Worm (Caenorhabditis elegans) whole organism, L4 larva: ENCODE measurements around the gene shc-3.

Source experiments
- D1046.2 ChIP-seq: fragments of 200-800 bp; sonication (Bioruptor generic); IDR thresholded peaks from 2 replicates; pipeline ENCODE4 v1.3.6; 2022; ENCODE audit warnings: missing genetic modification characterization, missing compliant biosample characterization
- F10B5.3 ChIP-seq: sonication (generic microtip); optimal IDR thresholded peaks from 2 replicates; lab custom pipeline; 2016; ENCODE audit warnings: mild to moderate bottlenecking, missing genetic modification characterization, missing compliant biosample characterization
- F44E2.7 ChIP-seq: fragments of 200-800 bp; sonication (Bioruptor generic); IDR thresholded peaks from 2 replicates; pipeline ENCODE4 v2.1.2; 2022; ENCODE audit warnings: missing genetic modification characterization, missing compliant biosample characterization
- Y105C5A.15 ChIP-seq: fragments of 200-800 bp; sonication (Bioruptor generic); IDR thresholded peaks from 2 replicates; pipeline ENCODE4 v1.3.6; 2022; ENCODE audit warnings: missing genetic modification characterization, missing compliant biosample characterization
- Y5F2A.4 ChIP-seq: fragments of 200-800 bp; sonication (Bioruptor generic); optimal IDR thresholded peaks from 2 replicates; lab custom pipeline; 2018; ENCODE audit warnings: mild to moderate bottlenecking, missing genetic modification characterization, missing compliant biosample characterization
- ZK546.5 ChIP-seq, 2 experiments: sonication (generic microtip); optimal IDR thresholded peaks; 2 replicates each; lab custom pipeline; 2017; ENCODE audit warnings: missing biosample characterization in 2 of 2, missing genetic modification characterization in 2 of 2
- ama-1 ChIP-seq: fragments of 150-350 bp; optimal IDR thresholded peaks from 2 replicates; lab custom pipeline; 2014; ENCODE audit warnings: inconsistent platforms, mixed read lengths
- ceh-20 ChIP-seq: fragments of 200-800 bp; sonication (Bioruptor generic); IDR thresholded peaks from 2 replicates; pipeline ENCODE4 v1.3.6; 2022; ENCODE audit warnings: missing genetic modification reagents, missing genetic modification characterization, missing compliant biosample characterization
- ceh-62 ChIP-seq: sonication (generic microtip); optimal IDR thresholded peaks from 2 replicates; lab custom pipeline; 2017; ENCODE audit warnings: missing biosample characterization, missing genetic modification characterization
- ces-1 ChIP-seq: fragments of 150-350 bp; sonication (generic microtip); optimal IDR thresholded peaks from 4 replicates; lab custom pipeline; 2014; ENCODE audit warnings: missing biosample characterization, missing genetic modification reagents, missing genetic modification characterization
- ctbp-1 ChIP-seq: fragments of 200-800 bp; sonication (Bioruptor generic); IDR thresholded peaks from 2 replicates; pipeline ENCODE4 v1.3.6; 2022; ENCODE audit warnings: missing genetic modification reagents, missing genetic modification characterization, missing compliant biosample characterization
- daf-12 ChIP-seq: fragments of 150-350 bp; optimal IDR thresholded peaks from 2 replicates; lab custom pipeline; 2014; ENCODE audit warnings: missing biosample characterization, missing genetic modification reagents, missing genetic modification characterization
- daf-16 ChIP-seq, 3 experiments: sonication (generic microtip); optimal IDR thresholded peaks; 2 replicates each; lab custom pipeline; 2016 to 2017; ENCODE audit warnings: missing genetic modification characterization in 3 of 3, missing genetic modification reagents in 3 of 3, mild to moderate bottlenecking in 2 of 3, missing compliant biosample characterization in 2 of 3, missing biosample characterization in 1 of 3, moderate library complexity in 1 of 3
- daf-19 ChIP-seq: fragments of 200-800 bp; sonication (Bioruptor generic); conservative IDR thresholded peaks from 2 replicates; pipeline ENCODE4 v1.3.6; 2022; ENCODE audit warnings: missing genetic modification characterization, missing compliant biosample characterization
- daf-8 ChIP-seq: fragments of 200-800 bp; sonication (Bioruptor generic); IDR thresholded peaks from 2 replicates; pipeline ENCODE4 v1.3.6; 2022; ENCODE audit warnings: missing genetic modification characterization, missing compliant biosample characterization
- dmd-6 ChIP-seq: fragments of 200-800 bp; sonication (Bioruptor generic); IDR thresholded peaks from 2 replicates; pipeline ENCODE4 v1.3.6; 2022; ENCODE audit warnings: missing genetic modification reagents, missing genetic modification characterization, missing compliant biosample characterization
- dmd-9 ChIP-seq: fragments of 200-800 bp; sonication (Bioruptor generic); IDR thresholded peaks from 2 replicates; pipeline ENCODE4 v1.3.6; 2022; ENCODE audit warnings: missing genetic modification reagents, missing genetic modification characterization, missing compliant biosample characterization
- dpl-1 ChIP-seq: fragments of 150-350 bp; optimal IDR thresholded peaks from 2 replicates; lab custom pipeline; 2014; ENCODE audit warnings: missing biosample characterization, missing genetic modification reagents, missing genetic modification characterization
- dve-1 ChIP-seq: sonication (generic microtip); optimal IDR thresholded peaks from 2 replicates; lab custom pipeline; 2017; ENCODE audit warnings: antibody characterized with exemption, mild to moderate bottlenecking, missing genetic modification characterization, missing compliant biosample characterization; ENCODE audit not compliant: insufficient read depth
- egl-27 ChIP-seq: sonication (generic microtip); optimal IDR thresholded peaks from 3 replicates; lab custom pipeline; 2017; ENCODE audit warnings: missing biosample characterization, missing genetic modification reagents, missing genetic modification characterization
- egl-43 ChIP-seq: fragments of 200-800 bp; sonication (Bioruptor generic); IDR thresholded peaks from 2 replicates; pipeline ENCODE4 v1.3.6; 2022; ENCODE audit warnings: missing genetic modification reagents, missing genetic modification characterization, missing compliant biosample characterization
- hlh-11 ChIP-seq: fragments of 200-800 bp; sonication (Bioruptor generic); optimal IDR thresholded peaks from 2 replicates; lab custom pipeline; 2018; ENCODE audit warnings: mild to moderate bottlenecking, missing genetic modification characterization, missing compliant biosample characterization
- hlh-30 ChIP-seq: sonication (generic microtip); optimal IDR thresholded peaks from 2 replicates; lab custom pipeline; 2017; ENCODE audit warnings: antibody characterized with exemption, mild to moderate bottlenecking, missing genetic modification characterization, missing compliant biosample characterization; ENCODE audit not compliant: insufficient read depth
- lin-13 ChIP-seq: fragments of 150-350 bp; optimal IDR thresholded peaks from 2 replicates; lab custom pipeline; 2014; ENCODE audit warnings: missing biosample characterization, missing genetic modification reagents, missing genetic modification characterization
- lin-38 ChIP-seq: fragments of 200-800 bp; sonication (Bioruptor generic); IDR thresholded peaks from 2 replicates; pipeline ENCODE4 v1.3.6; 2022; ENCODE audit warnings: missing genetic modification reagents, missing genetic modification characterization, missing compliant biosample characterization
- lsy-2 ChIP-seq, 2 experiments: fragments of 150-350 bp in 1 of 2; sonication (generic microtip) in 1 of 2; optimal IDR thresholded peaks; 2 replicates each; lab custom pipeline; 2014 to 2017; ENCODE audit warnings: missing biosample characterization in 2 of 2, missing genetic modification characterization in 2 of 2
- madf-5 ChIP-seq, 2 experiments: fragments of 200-800 bp; sonication (Bioruptor generic); IDR thresholded peaks; 2 replicates each; pipeline ENCODE4 v1.3.6; 2022; ENCODE audit warnings: missing compliant biosample characterization in 2 of 2, missing genetic modification characterization in 2 of 2
- mdl-1 ChIP-seq, 2 experiments: fragments of 150-350 bp in 1 of 2; sonication (generic microtip) in 1 of 2; optimal IDR thresholded peaks; 2 replicates each; lab custom pipeline; 2014 to 2017; ENCODE audit warnings: missing biosample characterization in 2 of 2, missing genetic modification characterization in 2 of 2
- mep-1 ChIP-seq: fragments of 150-350 bp; sonication (generic microtip); optimal IDR thresholded peaks from 3 replicates; lab custom pipeline; 2014; ENCODE audit warnings: missing biosample characterization, missing genetic modification characterization
- mes-2 ChIP-seq: sonication (generic microtip); optimal IDR thresholded peaks from 2 replicates; lab custom pipeline; 2016; ENCODE audit warnings: missing genotype, mild to moderate bottlenecking, missing genetic modification characterization, missing compliant biosample characterization; ENCODE audit not compliant: poor library complexity, severe bottlenecking
- mxl-3 ChIP-seq: fragments of 200-800 bp; sonication (Bioruptor generic); optimal IDR thresholded peaks from 2 replicates; lab custom pipeline; 2018; ENCODE audit warnings: mild to moderate bottlenecking, missing genetic modification characterization, missing compliant biosample characterization
- nhr-10 ChIP-seq: fragments of 150-350 bp; optimal IDR thresholded peaks from 2 replicates; lab custom pipeline; 2014; ENCODE audit warnings: missing biosample characterization, missing genetic modification characterization
- nhr-102 ChIP-seq: sonication (generic microtip); optimal IDR thresholded peaks from 2 replicates; lab custom pipeline; 2016; ENCODE audit warnings: mild to moderate bottlenecking, missing genetic modification characterization, moderate library complexity, missing compliant biosample characterization
- nhr-25 ChIP-seq: sonication (generic microtip); optimal IDR thresholded peaks from 2 replicates; lab custom pipeline; 2017; ENCODE audit warnings: missing genetic modification characterization, mild to moderate bottlenecking, missing compliant biosample characterization, antibody characterized with exemption, moderate library complexity, borderline replicate concordance; ENCODE audit not compliant: insufficient read depth
- nhr-42 ChIP-seq: fragments of 200-800 bp; sonication (Bioruptor generic); IDR thresholded peaks from 2 replicates; pipeline ENCODE4 v1.3.6; 2022; ENCODE audit warnings: missing genetic modification characterization, missing compliant biosample characterization
- nhr-48 ChIP-seq: sonication (generic microtip); optimal IDR thresholded peaks from 2 replicates; lab custom pipeline; 2016; ENCODE audit warnings: mild to moderate bottlenecking, missing genetic modification characterization, missing compliant biosample characterization
- nhr-77 ChIP-seq: fragments of 150-350 bp; optimal IDR thresholded peaks from 2 replicates; lab custom pipeline; 2014; ENCODE audit warnings: missing biosample characterization, missing genetic modification characterization
- pha-4 ChIP-seq, 2 experiments: fragments of 150-350 bp in 1 of 2; fragments of 200-800 bp in 1 of 2; sonication (Bioruptor generic) in 1 of 2; IDR thresholded peaks in 1 of 2; optimal IDR thresholded peaks in 1 of 2; 2 replicates each; pipeline versions ENCODE4 v1.3.6 to Lab custom; 2014 to 2022; ENCODE audit warnings: missing genetic modification characterization in 2 of 2, missing genetic modification reagents in 2 of 2, missing biosample characterization in 1 of 2, missing compliant biosample characterization in 1 of 2
- rbr-2 ChIP-seq: sonication (generic microtip); optimal IDR thresholded peaks from 2 replicates; lab custom pipeline; 2016; ENCODE audit warnings: missing genotype, missing genetic modification characterization, missing compliant biosample characterization
- saeg-2 ChIP-seq: fragments of 200-800 bp; sonication (Bioruptor generic); IDR thresholded peaks from 2 replicates; pipeline ENCODE4 v1.3.6; 2022; ENCODE audit warnings: missing genetic modification reagents, missing genetic modification characterization, missing compliant biosample characterization
- skn-1 ChIP-seq: fragments of 150-350 bp; optimal IDR thresholded peaks from 2 replicates; lab custom pipeline; 2014; ENCODE audit warnings: missing biosample characterization, missing genetic modification characterization
- spr-1 ChIP-seq: sonication (generic microtip); optimal IDR thresholded peaks from 2 replicates; lab custom pipeline; 2016; ENCODE audit warnings: mild to moderate bottlenecking, missing genetic modification characterization, missing compliant biosample characterization
- spr-3 ChIP-seq: fragments of 200-800 bp; sonication (Bioruptor generic); optimal IDR thresholded peaks from 2 replicates; lab custom pipeline; 2018; ENCODE audit warnings: mild to moderate bottlenecking, missing genetic modification characterization, missing compliant biosample characterization
- tag-97 ChIP-seq: fragments of 200-800 bp; sonication (Bioruptor generic); IDR thresholded peaks from 2 replicates; pipeline ENCODE4 v1.3.6; 2022; ENCODE audit warnings: missing genetic modification characterization, missing compliant biosample characterization
- tra-1 ChIP-seq: fragments of 200-800 bp; sonication (Bioruptor generic); IDR thresholded peaks from 2 replicates; pipeline ENCODE4 v1.3.6; 2022; ENCODE audit warnings: missing genetic modification reagents, missing genetic modification characterization, missing compliant biosample characterization
- vab-7 ChIP-seq: fragments of 200-800 bp; sonication (Bioruptor generic); IDR thresholded peaks from 2 replicates; pipeline ENCODE4 v1.3.6; 2022; ENCODE audit warnings: missing genetic modification reagents, missing genetic modification characterization, missing compliant biosample characterization
- ztf-7 ChIP-seq: fragments of 150-350 bp; optimal IDR thresholded peaks from 2 replicates; lab custom pipeline; 2014; ENCODE audit warnings: missing biosample characterization, missing genetic modification characterization

The shc-3 gene

DNA sequence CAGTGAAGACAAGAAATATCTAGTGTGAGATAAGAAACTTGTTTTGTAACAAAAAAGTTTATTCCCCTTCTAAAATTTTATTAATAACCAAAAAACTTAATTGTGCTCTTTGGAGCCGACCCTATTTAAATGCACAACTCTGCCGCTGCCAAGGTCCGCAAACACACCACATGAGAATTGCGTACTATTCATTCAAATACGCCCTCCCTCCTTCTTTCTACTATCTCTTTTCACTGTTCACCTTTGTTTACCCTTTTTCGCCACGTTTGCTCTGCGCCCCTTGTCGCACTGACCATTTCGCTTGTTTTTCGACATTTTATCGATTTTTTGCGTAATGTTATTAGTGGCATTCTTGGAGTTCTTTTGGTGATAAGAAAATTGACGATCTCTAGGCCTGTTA lies 47.7 kb upstream of the shc-3 start (continued):
- TF ChIP-seq daf-12 (no peak), daf-19 (no peak), Y5F2A.4 (no peak), lin-38 (GFP tag; lab: Robert Waterston, UW) (no peak), nhr-77 (tag; lab: Kevin White, UChicago) (no peak), nhr-10 (tag; lab: Kevin White, UChicago) (no peak), pha-4 (GFP tag; IDR thresholded peaks at IDR 0.05; lab: Robert Waterston, UW) (peak; percentile 53; the same call in 1 of the 2 replicates), pha-4 (tag; optimal IDR thresholded peaks at IDR 0.05; lab: Kevin White, UChicago) (peak; percentile 65), D1046.2 (GFP tag; lab: Robert Waterston, UW) (no peak), nhr-25 (tag; lab: Kevin White, UChicago) (no peak), daf-8 (GFP tag; lab: Robert Waterston, UW) (no peak), dmd-9 (GFP tag; lab: Robert Waterston, UW) (no peak), ceh-20 (GFP tag; lab: Robert Waterston, UW) (no peak), vab-7 (no peak), skn-1 (tag; lab: Kevin White, UChicago) (no peak), daf-16 (GFP tag; optimal IDR thresholded peaks at IDR 0.05; lab: Kevin White, UChicago) (no peak), daf-16 (tag; optimal IDR thresholded peaks at IDR 0.05; lab: Kevin White, UChicago) (peak; percentile 96), mes-2 (tag; lab: Kevin White, UChicago) (peak; percentile 63), dpl-1 (GFP tag; lab: Kevin White, UChicago) (peak; percentile 74), nhr-48 (tag; lab: Kevin White, UChicago) (no peak), F10B5.3 (no peak), ctbp-1 (GFP tag; lab: Robert Waterston, UW) (no peak), mdl-1 (tag; optimal IDR thresholded peaks at IDR 0.05; lab: Kevin White, UChicago) (no peak), dmd-6 (peak; percentile 10; the same call in 1 of the 2 replicates), dve-1 (tag; lab: Kevin White, UChicago) (peak; percentile 75), saeg-2 (no peak), ztf-7 (tag; lab: Kevin White, UChicago) (no peak), rbr-2 (tag; lab: Kevin White, UChicago) (no peak), hlh-11 (tag; lab: Kevin White, UChicago) (peak; percentile 67), lsy-2 (tag; optimal IDR thresholded peaks at IDR 0.05; lab: Kevin White, UChicago) (peak in 1 of 2 experiments; percentile 44), F44E2.7 (GFP tag; lab: Robert Waterston, UW) (no peak), Y105C5A.15 (no peak), ces-1 (GFP tag; lab: Kevin White, UChicago) (no peak), ZK546.5 (tag; optimal IDR thresholded peaks at IDR 0.05; lab: Kevin White, UChicago) (no peak), mep-1 (tag; lab: Kevin White, UChicago) (peak; percentile 62)

- TF ChIP-seq madf-5 (GFP tag; IDR thresholded peaks at IDR 0.05; lab: Robert Waterston, UW) (no peak), lsy-2 (tag; optimal IDR thresholded peaks at IDR 0.05; lab: Kevin White, UChicago) (peak in 1 of 2 experiments; percentile 2), tra-1 (GFP tag; lab: Robert Waterston, UW) (0 out of 2 replicates have a peak, but pooled peaks have one; percentile 32)
Measured at ce11 chrX:13670966-13671365, 46.4 kb upstream of the shc-3 start.

ce11 chrX:13672622-13673021 lies 44.7 kb upstream of the shc-3 start:
- TF ChIP-seq nhr-102 (tag; lab: Kevin White, UChicago) (no peak), mdl-1 (tag; optimal IDR thresholded peaks at IDR 0.05; lab: Kevin White, UChicago) (no peak), tra-1 (GFP tag; lab: Robert Waterston, UW) (no peak), hlh-11 (tag; lab: Kevin White, UChicago) (peak; percentile 61), D1046.2 (GFP tag; lab: Robert Waterston, UW) (no peak), F44E2.7 (GFP tag; lab: Robert Waterston, UW) (no peak), lin-13 (no peak), egl-27 (tag; lab: Kevin White, UChicago) (no peak), hlh-30 (tag; lab: Kevin White, UChicago) (peak; percentile 5), mxl-3 (GFP tag; lab: Kevin White, UChicago) (peak; percentile 67), spr-3 (no peak), nhr-42 (GFP tag; lab: Robert Waterston, UW) (no peak), tag-97 (GFP tag; lab: Robert Waterston, UW) (no peak), ceh-62 (tag; lab: Kevin White, UChicago) (no peak), egl-43 (GFP tag; lab: Robert Waterston, UW) (no peak), skn-1 (tag; lab: Kevin White, UChicago) (no peak), daf-16 (GFP tag; optimal IDR thresholded peaks at IDR 0.05; lab: Kevin White, UChicago) (no peak), daf-16 (tag; optimal IDR thresholded peaks at IDR 0.05; lab: Kevin White, UChicago) (peak; percentile 81), spr-1 (tag; lab: Kevin White, UChicago) (no peak), ama-1 (lab: Kevin White, UChicago) (no peak)
